Worm (Caenorhabditis elegans) whole organism, late embryonic: ENCODE data around the gene nit-1.

Experiments used
- C08G9.2 ChIP-seq: sonication (generic microtip); optimal IDR thresholded peaks from 2 replicates; lab custom pipeline; 2016; ENCODE audit warnings: mild to moderate bottlenecking, missing genetic modification characterization, moderate library complexity, missing compliant biosample characterization
- C38D4.7 ChIP-seq: fragments of 200-800 bp; sonication (Bioruptor generic); optimal IDR thresholded peaks from 2 replicates; lab custom pipeline; 2018; ENCODE audit warnings: mild to moderate bottlenecking, missing genetic modification characterization, moderate library complexity, missing compliant biosample characterization
- F13H6.1 ChIP-seq: sonication (generic microtip); optimal IDR thresholded peaks from 2 replicates; lab custom pipeline; 2016; ENCODE audit warnings: missing genetic modification characterization, missing compliant biosample characterization
- Y22D7AL.16 ChIP-seq: sonication (generic microtip); optimal IDR thresholded peaks from 2 replicates; lab custom pipeline; 2016; ENCODE audit warnings: missing genetic modification characterization, missing compliant biosample characterization
- ama-1 ChIP-seq: fragments of 150-350 bp; optimal IDR thresholded peaks from 2 replicates; lab custom pipeline; 2014
- ceh-18 ChIP-seq: sonication (generic microtip); optimal IDR thresholded peaks from 2 replicates; lab custom pipeline; 2016; ENCODE audit warnings: missing genetic modification characterization, missing compliant biosample characterization
- ceh-2 ChIP-seq: sonication (generic microtip); optimal IDR thresholded peaks from 2 replicates; lab custom pipeline; 2016; ENCODE audit warnings: missing genotype, missing genetic modification characterization, missing compliant biosample characterization
- ceh-22 ChIP-seq: sonication (generic microtip); optimal IDR thresholded peaks from 2 replicates; lab custom pipeline; 2017; ENCODE audit warnings: missing biosample characterization, missing genetic modification characterization
- ceh-24 ChIP-seq: sonication (generic microtip); optimal IDR thresholded peaks from 2 replicates; lab custom pipeline; 2016; ENCODE audit warnings: mild to moderate bottlenecking, missing genetic modification characterization, missing compliant biosample characterization
- ceh-30 ChIP-seq: fragments of 150-350 bp; optimal IDR thresholded peaks from 2 replicates; lab custom pipeline; 2014; ENCODE audit warnings: missing biosample characterization, missing genetic modification characterization
- ceh-34 ChIP-seq: sonication (generic microtip); optimal IDR thresholded peaks from 2 replicates; lab custom pipeline; 2016; ENCODE audit warnings: mild to moderate bottlenecking, missing genetic modification characterization, missing compliant biosample characterization
- ceh-45 ChIP-seq: fragments of 200-800 bp; sonication (Bioruptor generic); IDR thresholded peaks from 2 replicates; pipeline ENCODE4 v1.3.6; 2022; ENCODE audit warnings: missing genetic modification reagents, missing genetic modification characterization, missing compliant biosample characterization
- ceh-48 ChIP-seq: sonication (generic microtip); optimal IDR thresholded peaks from 2 replicates; lab custom pipeline; 2016; ENCODE audit warnings: missing genetic modification characterization, inconsistent platforms, missing compliant biosample characterization
- ceh-6 ChIP-seq: fragments of 200-800 bp; sonication (Bioruptor generic); optimal IDR thresholded peaks from 2 replicates; lab custom pipeline; 2018; ENCODE audit warnings: mild to moderate bottlenecking, missing genetic modification characterization, missing compliant biosample characterization
- dve-1 ChIP-seq: sonication (generic microtip); optimal IDR thresholded peaks from 2 replicates; lab custom pipeline; 2017; ENCODE audit warnings: antibody characterized with exemption, mild to moderate bottlenecking, missing genetic modification characterization, missing compliant biosample characterization
- elt-2 ChIP-seq: sonication (generic microtip); optimal IDR thresholded peaks from 2 replicates; lab custom pipeline; 2016; ENCODE audit warnings: missing genetic modification reagents, missing genetic modification characterization, missing compliant biosample characterization
- fax-1 ChIP-seq: sonication (generic microtip); optimal IDR thresholded peaks from 2 replicates; lab custom pipeline; 2016; ENCODE audit warnings: missing genotype, missing genetic modification characterization, missing compliant biosample characterization
- hlh-13 ChIP-seq: fragments of 200-800 bp; sonication (Bioruptor generic); optimal IDR thresholded peaks from 2 replicates; lab custom pipeline; 2018; ENCODE audit warnings: mild to moderate bottlenecking, missing genetic modification characterization, missing compliant biosample characterization
- hlh-30 ChIP-seq: sonication (generic microtip); optimal IDR thresholded peaks from 2 replicates; lab custom pipeline; 2017; ENCODE audit warnings: antibody characterized with exemption, missing genetic modification characterization, missing compliant biosample characterization; ENCODE audit not compliant: insufficient read depth
- hlh-6 ChIP-seq: sonication (generic microtip); optimal IDR thresholded peaks from 2 replicates; lab custom pipeline; 2016; ENCODE audit warnings: missing genotype, missing genetic modification characterization, missing compliant biosample characterization
- hlh-8 ChIP-seq: sonication (generic microtip); optimal IDR thresholded peaks from 2 replicates; lab custom pipeline; 2016; ENCODE audit warnings: missing genotype, missing genetic modification characterization, missing compliant biosample characterization
- mec-3 ChIP-seq: sonication (generic microtip); optimal IDR thresholded peaks from 2 replicates; lab custom pipeline; 2016; ENCODE audit warnings: borderline replicate concordance, missing genetic modification characterization, missing compliant biosample characterization
- nhr-11 ChIP-seq: fragments of 150-350 bp; optimal IDR thresholded peaks from 2 replicates; lab custom pipeline; 2014; ENCODE audit warnings: missing biosample characterization, missing genetic modification characterization
- nhr-232 ChIP-seq: sonication (generic microtip); optimal IDR thresholded peaks from 2 replicates; lab custom pipeline; 2016; ENCODE audit warnings: missing genetic modification characterization, missing compliant biosample characterization
- npax-4 ChIP-seq: sonication (generic microtip); optimal IDR thresholded peaks from 2 replicates; lab custom pipeline; 2016; ENCODE audit warnings: missing genetic modification characterization, missing compliant biosample characterization
- pat-9 ChIP-seq: fragments of 200-800 bp; sonication (Bioruptor generic); optimal IDR thresholded peaks from 2 replicates; lab custom pipeline; 2018; ENCODE audit warnings: mild to moderate bottlenecking, missing genetic modification characterization, moderate library complexity, missing compliant biosample characterization
- pha-4 ChIP-seq: fragments of 150-350 bp; optimal IDR thresholded peaks from 2 replicates; lab custom pipeline; 2018; ENCODE audit warnings: missing biosample characterization, missing genetic modification reagents, missing genetic modification characterization
- sdc-2 ChIP-seq: sonication (generic microtip); optimal IDR thresholded peaks from 2 replicates; lab custom pipeline; 2016; ENCODE audit warnings: missing genotype, missing genetic modification characterization, missing compliant biosample characterization
- sox-2 ChIP-seq: fragments of 200-800 bp; sonication (Bioruptor generic); IDR thresholded peaks from 2 replicates; pipeline ENCODE4 v1.3.6; 2022; ENCODE audit warnings: missing genetic modification reagents, missing genetic modification characterization, missing compliant biosample characterization
- tbx-2 ChIP-seq: sonication (generic microtip); optimal IDR thresholded peaks from 2 replicates; lab custom pipeline; 2016; ENCODE audit warnings: missing genetic modification characterization, missing compliant biosample characterization
- ttx-3 ChIP-seq: sonication (generic microtip); optimal IDR thresholded peaks from 2 replicates; lab custom pipeline; 2016; ENCODE audit warnings: missing genetic modification reagents, missing genetic modification characterization, missing compliant biosample characterization
- unc-42 ChIP-seq: sonication (generic microtip); optimal IDR thresholded peaks from 2 replicates; lab custom pipeline; 2016; ENCODE audit warnings: missing genotype, missing genetic modification characterization, missing compliant biosample characterization
- unc-86 ChIP-seq: sonication (generic microtip); optimal IDR thresholded peaks from 2 replicates; lab custom pipeline; 2016; ENCODE audit warnings: missing genetic modification characterization, missing compliant biosample characterization

The nit-1 gene

ce11 chrIII:3921646-3922328 lies at the start of gene nit-1, which contains the start of gene metl-6:
Gene nit-1 (plus strand): TSS chrIII:3922207.
Gene metl-6 (minus strand): TSS chrIII:3921711.
- TF ChIP-seq hlh-8 (tag; lab: Kevin White, UChicago) (no peak), ttx-3 (tag; lab: Kevin White, UChicago) (no peak), mec-3 (tag; lab: Kevin White, UChicago) (no peak), fax-1 (tag; lab: Kevin White, UChicago) (no peak)

DNA sequence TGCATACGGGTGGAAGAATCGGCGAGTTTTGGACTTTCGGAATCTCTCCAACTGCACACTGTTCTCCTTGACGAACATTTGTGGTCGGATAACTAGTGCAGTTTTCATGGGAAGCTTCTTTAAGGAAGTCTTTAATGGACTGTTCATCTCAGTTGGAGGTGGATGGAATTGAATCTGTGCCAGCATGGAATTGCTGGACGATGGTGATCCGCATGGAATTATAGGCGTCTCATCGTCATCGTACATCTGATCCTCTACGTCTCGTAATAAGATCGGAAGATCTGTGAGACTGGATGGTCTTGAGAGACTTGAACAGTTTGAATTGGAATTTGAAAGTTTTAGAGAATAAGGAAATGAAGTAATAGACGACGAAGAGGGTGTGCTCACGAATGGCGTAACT lies 49.0 kb upstream of the nit-1 start:
- TF ChIP-seq ceh-45 (GFP tag; lab: Robert Waterston, UW), result no peak
- no peak for TF ChIP-seq nhr-232 (tag; lab: Kevin White, UChicago)
- no peak for TF ChIP-seq ttx-3 (tag; lab: Kevin White, UChicago)
- TF ChIP-seq F13H6.1 (tag; lab: Kevin White, UChicago), result no peak
- no peak for TF ChIP-seq hlh-13 (GFP tag; lab: Kevin White, UChicago)
- no peak for TF ChIP-seq unc-86 (tag; lab: Kevin White, UChicago)
- TF ChIP-seq unc-42 (tag; lab: Kevin White, UChicago), result no peak
- TF ChIP-seq Y22D7AL.16 (tag; lab: Kevin White, UChicago), result no peak
- no peak for TF ChIP-seq ama-1
- TF ChIP-seq ceh-22 (tag; lab: Kevin White, UChicago), result no peak
- TF ChIP-seq ceh-18 (tag; lab: Kevin White, UChicago), result no peak
- TF ChIP-seq npax-4, result no peak
- no peak for TF ChIP-seq elt-2 (tag; lab: Kevin White, UChicago)
- no peak for TF ChIP-seq sox-2
- TF ChIP-seq ceh-48 (tag; lab: Kevin White, UChicago), result no peak
- TF ChIP-seq C38D4.7 (GFP tag; lab: Kevin White, UChicago), result no peak
- TF ChIP-seq C08G9.2 (tag; lab: Kevin White, UChicago), result no peak
- no peak for TF ChIP-seq nhr-11 (tag; lab: Kevin White, UChicago)
- no peak for TF ChIP-seq tbx-2
- TF ChIP-seq, all 69 proteins: peak for 0

ce11 chrIII:3873424-3873823 lies 48.6 kb upstream of the nit-1 start:
- TF ChIP-seq ceh-6 (GFP tag; lab: Kevin White, UChicago) (peak; percentile 50), tbx-2 (peak; percentile 28), sdc-2 (tag; lab: Kevin White, UChicago) (peak; percentile 5), nhr-11 (tag; lab: Kevin White, UChicago) (no peak)

DNA sequence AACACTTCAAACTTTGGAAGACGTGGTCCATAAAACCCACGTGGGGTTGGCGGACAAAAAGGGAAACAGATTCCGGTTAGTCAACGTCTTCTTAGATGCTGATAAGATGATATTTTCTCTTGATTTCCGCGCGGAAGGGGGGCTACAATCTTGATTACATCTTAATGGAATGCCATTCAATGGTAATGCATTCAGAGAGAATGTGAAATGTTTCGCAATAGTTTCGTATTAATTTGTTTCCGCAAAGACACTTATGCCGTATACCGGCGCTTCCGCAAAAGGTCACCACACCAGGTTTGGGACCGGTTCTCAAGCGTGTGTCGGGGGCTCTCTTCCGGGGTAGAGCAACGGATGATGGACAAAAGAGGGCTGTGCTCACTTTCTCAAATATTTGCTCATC lies 47.5 kb upstream of the nit-1 start:
- TF ChIP-seq hlh-6 (tag; lab: Kevin White, UChicago) (no peak), F13H6.1 (tag; lab: Kevin White, UChicago) (no peak), pat-9 (tag; lab: Kevin White, UChicago) (no peak), ceh-2 (no peak), ceh-34 (tag; lab: Kevin White, UChicago) (no peak)

- no peak for TF ChIP-seq ceh-30 (tag; lab: Kevin White, UChicago)
- TF ChIP-seq, all 69 proteins: peak for 0
Observed at ce11 chrIII:3874895-3875294, 47.1 kb upstream of the nit-1 start.

DNA sequence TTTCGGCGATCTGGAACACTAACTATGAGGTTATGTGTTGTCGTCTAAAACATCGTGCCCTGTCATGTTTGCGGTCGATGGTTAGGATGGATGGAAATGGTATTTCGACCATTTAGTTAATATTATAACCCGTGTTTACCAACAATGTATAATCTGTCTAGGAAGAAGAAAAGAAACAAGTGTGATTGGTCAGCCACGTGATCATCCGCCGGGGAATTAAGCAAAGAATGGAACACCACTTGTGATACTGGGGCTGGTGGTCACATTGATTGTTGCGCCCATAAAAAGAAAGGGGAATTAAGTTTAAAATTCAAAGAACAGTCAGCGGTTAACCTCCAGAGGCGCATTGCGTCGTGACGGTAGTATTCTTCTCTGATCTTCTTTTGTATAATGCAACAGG lies 46.4 kb upstream of the nit-1 start:
- TF ChIP-seq pha-4, result no peak
- TF ChIP-seq F13H6.1 (tag; lab: Kevin White, UChicago), result no peak
- no peak for TF ChIP-seq ama-1
- peak; percentile 48 for TF ChIP-seq hlh-30
- TF ChIP-seq dve-1, result no peak
- TF ChIP-seq ceh-24 (tag; lab: Kevin White, UChicago), result no peak
